Fruit fly (Drosophila melanogaster) whole organism, embryonic: Measurements from ENCODE around the gene Mtp.
A peak's percentile ranks its signal among the peaks of the same experiment; 100 is the strongest.

Experiments
- Bgb ChIP-seq: fragments of 200-800 bp; sonication (Bioruptor generic); IDR thresholded peaks from 2 replicates; pipeline ENCODE4 v1.3.6; 2022; ENCODE audit warnings: missing biosample characterization, missing genetic modification characterization; ENCODE audit not compliant: partially characterized antibody
- C15 ChIP-seq: fragments of 200-800 bp; sonication (Bioruptor generic); IDR thresholded peaks from 3 replicates; pipeline ENCODE4 v1.3.6; 2022; ENCODE audit warnings: missing biosample characterization, missing genetic modification characterization
- CG10209 ChIP-seq: fragments of 200-800 bp; sonication (Bioruptor generic); optimal IDR thresholded peaks from 3 replicates; lab custom pipeline; 2017; ENCODE audit warnings: missing biosample characterization, mild to moderate bottlenecking, missing genetic modification characterization, missing genetic modification reagents
- CG1024 ChIP-seq: fragments of 200-800 bp; sonication (Bioruptor generic); IDR thresholded peaks from 2 replicates; pipeline ENCODE4 v1.3.6; 2022; ENCODE audit warnings: missing biosample characterization, missing genetic modification characterization
- CG10267 ChIP-seq: fragments of 200-800 bp; sonication (Bioruptor generic); optimal IDR thresholded peaks from 2 replicates; lab custom pipeline; 2018; ENCODE audit warnings: missing biosample characterization, mild to moderate bottlenecking, missing genetic modification characterization, moderate library complexity
- CG10274 ChIP-seq: fragments of 200-800 bp; sonication (Bioruptor generic); optimal IDR thresholded peaks from 3 replicates; lab custom pipeline; 2017; ENCODE audit warnings: missing biosample characterization, mild to moderate bottlenecking, missing genetic modification characterization
- CG11456 ChIP-seq: fragments of 200-800 bp; sonication (Bioruptor generic); IDR thresholded peaks from 3 replicates; pipeline ENCODE4 v1.3.6; 2022; ENCODE audit warnings: missing biosample characterization, missing genetic modification characterization
- CG12071 ChIP-seq: fragments of 200-800 bp; sonication (Bioruptor generic); optimal IDR thresholded peaks from 3 replicates; lab custom pipeline; 2018; ENCODE audit warnings: missing biosample characterization, mild to moderate bottlenecking, missing genetic modification characterization
- CG17186 ChIP-seq: fragments of 200-800 bp; sonication (Bioruptor generic); optimal IDR thresholded peaks from 3 replicates; lab custom pipeline; 2017; ENCODE audit warnings: missing biosample characterization, missing genetic modification reagents, missing genetic modification characterization
- CG17385 ChIP-seq: fragments of 200-800 bp; sonication (Bioruptor generic); optimal IDR thresholded peaks from 3 replicates; lab custom pipeline; 2018; ENCODE audit warnings: missing biosample characterization, mild to moderate bottlenecking, missing genetic modification characterization
- CG2199 ChIP-seq: fragments of 200-800 bp; sonication (Bioruptor generic); IDR thresholded peaks from 3 replicates; pipeline ENCODE4 v1.3.6; 2022; ENCODE audit warnings: missing biosample characterization, missing genetic modification characterization
- CG2875 ChIP-seq: fragments of 200-800 bp; sonication (Bioruptor generic); optimal IDR thresholded peaks from 2 replicates; lab custom pipeline; 2017; ENCODE audit warnings: missing biosample characterization, mild to moderate bottlenecking, missing genetic modification characterization, missing genetic modification reagents
- CG31388 ChIP-seq: fragments of 200-800 bp; sonication (Bioruptor generic); optimal IDR thresholded peaks from 2 replicates; lab custom pipeline; 2016; ENCODE audit warnings: missing biosample characterization, missing genetic modification characterization
- CG33213 ChIP-seq: fragments of 200-800 bp; sonication (Bioruptor generic); optimal IDR thresholded peaks from 3 replicates; lab custom pipeline; 2016; ENCODE audit warnings: missing biosample characterization, missing genetic modification characterization
- CG33557 ChIP-seq: fragments of 200-800 bp; sonication (Bioruptor generic); optimal IDR thresholded peaks from 2 replicates; lab custom pipeline; 2019; ENCODE audit warnings: missing biosample characterization, mild to moderate bottlenecking, missing genetic modification characterization, moderate library complexity
- CG4282 ChIP-seq: fragments of 200-800 bp; sonication (Bioruptor generic); optimal IDR thresholded peaks from 2 replicates; lab custom pipeline; 2016; ENCODE audit warnings: missing biosample characterization, missing genetic modification characterization
- CG6175 ChIP-seq: fragments of 200-800 bp; sonication (Bioruptor generic); IDR thresholded peaks from 3 replicates; pipeline ENCODE4 v1.3.6; 2022; ENCODE audit warnings: missing biosample characterization, missing genetic modification characterization
- CG7928 ChIP-seq: fragments of 200-800 bp; sonication (Bioruptor generic); optimal IDR thresholded peaks from 2 replicates; lab custom pipeline; 2017; ENCODE audit warnings: missing biosample characterization, mild to moderate bottlenecking, missing genetic modification characterization
- CG8290 ChIP-seq, 3 experiments: fragments of 200-800 bp; sonication (Bioruptor generic); optimal IDR thresholded peaks; 2 replicates each; lab custom pipeline; 2016 to 2019; ENCODE audit warnings: missing biosample characterization in 3 of 3, missing genetic modification characterization in 3 of 3, mild to moderate bottlenecking in 2 of 3, moderate library complexity in 1 of 3
- CG9817 ChIP-seq: fragments of 200-800 bp; sonication (Bioruptor generic); optimal IDR thresholded peaks from 2 replicates; lab custom pipeline; 2018; ENCODE audit warnings: missing biosample characterization, mild to moderate bottlenecking, missing genetic modification characterization, moderate library complexity
- Chrac-16 ChIP-seq: fragments of 200-800 bp; sonication (Bioruptor generic); optimal IDR thresholded peaks from 3 replicates; lab custom pipeline; 2016; ENCODE audit warnings: missing biosample characterization, missing genetic modification characterization
- D19A ChIP-seq: fragments of 200-800 bp; optimal IDR thresholded peaks from 3 replicates; lab custom pipeline; 2019; ENCODE audit warnings: missing biosample characterization, mild to moderate bottlenecking, missing genetic modification characterization, moderate library complexity
- H15 ChIP-seq: fragments of 200-800 bp; sonication (Bioruptor generic); IDR thresholded peaks from 3 replicates; pipeline ENCODE4 v1.3.6; 2022; ENCODE audit warnings: missing biosample characterization, missing genetic modification characterization
- HLHmδ ChIP-seq: fragments of 200-800 bp; sonication (Bioruptor generic); optimal IDR thresholded peaks from 2 replicates; lab custom pipeline; 2018; ENCODE audit warnings: missing biosample characterization, mild to moderate bottlenecking, missing genetic modification characterization, moderate library complexity
- Hand ChIP-seq: fragments of 200-800 bp; sonication (Bioruptor generic); optimal IDR thresholded peaks from 2 replicates; lab custom pipeline; 2017; ENCODE audit warnings: mild to moderate bottlenecking, missing biosample characterization, missing genetic modification reagents, missing genetic modification characterization
- Hr39 ChIP-seq: fragments of >200 bp; optimal IDR thresholded peaks from 2 replicates; lab custom pipeline; 2017
- Jarid2 ChIP-seq: fragments of 200-800 bp; sonication (Bioruptor generic); optimal IDR thresholded peaks from 3 replicates; lab custom pipeline; 2017; ENCODE audit warnings: mild to moderate bottlenecking, missing biosample characterization, missing genetic modification reagents, missing genetic modification characterization
- Lim3 ChIP-seq: fragments of 200-800 bp; sonication (Bioruptor generic); IDR thresholded peaks from 2 replicates; pipeline ENCODE4 v1.3.6; 2022; ENCODE audit warnings: missing biosample characterization, missing genetic modification characterization
- NC2α ChIP-seq: fragments of 200-800 bp; sonication (Bioruptor generic); optimal IDR thresholded peaks from 2 replicates; lab custom pipeline; 2016; ENCODE audit warnings: missing biosample characterization, missing genetic modification characterization
- NfI ChIP-seq: fragments of 200-800 bp; sonication (Bioruptor generic); optimal IDR thresholded peaks from 3 replicates; lab custom pipeline; 2018; ENCODE audit warnings: missing biosample characterization, mild to moderate bottlenecking, missing genetic modification characterization, moderate library complexity
- Pdp1 ChIP-seq, 2 experiments: fragments of 200-800 bp; sonication (Bioruptor generic); optimal IDR thresholded peaks; 3 replicates each; lab custom pipeline; 2016; ENCODE audit warnings: missing biosample characterization in 2 of 2, missing genetic modification characterization in 2 of 2, mild to moderate bottlenecking in 1 of 2, moderate library complexity in 1 of 2
- Vsx1 ChIP-seq: fragments of 200-800 bp; sonication (Bioruptor generic); optimal IDR thresholded peaks from 2 replicates; lab custom pipeline; 2017; ENCODE audit warnings: missing biosample characterization, mild to moderate bottlenecking, missing genetic modification characterization, missing genetic modification reagents
- ac ChIP-seq: fragments of 200-800 bp; sonication (Bioruptor generic); optimal IDR thresholded peaks from 3 replicates; lab custom pipeline; 2017; ENCODE audit warnings: missing biosample characterization, mild to moderate bottlenecking, missing genetic modification characterization
- cg ChIP-seq: fragments of 200-800 bp; sonication (Bioruptor generic); optimal IDR thresholded peaks from 3 replicates; lab custom pipeline; 2019; ENCODE audit warnings: missing biosample characterization, mild to moderate bottlenecking, missing genetic modification characterization, moderate library complexity
- chm ChIP-seq: fragments of 200-800 bp; sonication (Bioruptor generic); IDR thresholded peaks from 2 replicates; pipeline ENCODE4 v1.3.6; 2022; ENCODE audit warnings: missing biosample characterization, missing genetic modification characterization
- ci ChIP-seq: fragments of 200-800 bp; sonication (Bioruptor generic); IDR thresholded peaks from 3 replicates; pipeline ENCODE4 v1.3.6; 2022; ENCODE audit warnings: missing biosample characterization, missing genetic modification characterization
- dysf ChIP-seq: fragments of 200-800 bp; sonication (Bioruptor generic); IDR thresholded peaks from 3 replicates; pipeline ENCODE4 v1.3.6; 2022; ENCODE audit warnings: missing biosample characterization, missing genetic modification characterization
- fru ChIP-seq: fragments of >200 bp; optimal IDR thresholded peaks from 2 replicates; lab custom pipeline; 2017
- lab ChIP-seq: fragments of 200-800 bp; sonication (Bioruptor generic); optimal IDR thresholded peaks from 3 replicates; lab custom pipeline; 2017; ENCODE audit warnings: missing biosample characterization, missing genetic modification characterization, mild to moderate bottlenecking, moderate library complexity, missing genetic modification reagents
- lilli ChIP-seq: fragments of 200-800 bp; sonication (Bioruptor generic); optimal IDR thresholded peaks from 3 replicates; lab custom pipeline; 2016; ENCODE audit warnings: missing biosample characterization, missing genetic modification characterization
- lola ChIP-seq, 3 experiments: fragments of >200 bp in 2 of 3; fragments of 200-800 bp in 1 of 3; sonication (Bioruptor generic) in 1 of 3; optimal IDR thresholded peaks; 2 replicates each; lab custom pipeline; 2017 to 2019; ENCODE audit warnings: missing biosample characterization in 3 of 3, missing genetic modification characterization in 3 of 3, mild to moderate bottlenecking in 1 of 3, moderate library complexity in 1 of 3
- nerfin-1 ChIP-seq: fragments of 200-800 bp; sonication (Bioruptor generic); optimal IDR thresholded peaks from 3 replicates; lab custom pipeline; 2019; ENCODE audit warnings: missing biosample characterization, mild to moderate bottlenecking, missing genetic modification characterization, moderate library complexity
- nom ChIP-seq: fragments of 200-800 bp; sonication (Bioruptor generic); optimal IDR thresholded peaks from 2 replicates; lab custom pipeline; 2017; ENCODE audit warnings: missing biosample characterization, missing genetic modification characterization, mild to moderate bottlenecking, moderate library complexity, missing genetic modification reagents
- odd ChIP-seq: fragments of 200-800 bp; sonication (Bioruptor generic); optimal IDR thresholded peaks from 2 replicates; lab custom pipeline; 2017; ENCODE audit warnings: missing biosample characterization, mild to moderate bottlenecking, missing genetic modification characterization
- otp ChIP-seq: fragments of 200-800 bp; sonication (Bioruptor generic); IDR thresholded peaks from 3 replicates; pipeline ENCODE4, ENCODE4 v1.3.6; 2022; ENCODE audit warnings: missing biosample characterization, missing genetic modification characterization
- rib ChIP-seq: fragments of 200-800 bp; sonication (Bioruptor generic); IDR thresholded peaks from 2 replicates; pipeline ENCODE4 v1.3.6; 2022; ENCODE audit warnings: missing biosample characterization, missing genetic modification characterization
- salm ChIP-seq: fragments of 200-800 bp; sonication (Bioruptor generic); optimal IDR thresholded peaks from 2 replicates; lab custom pipeline; 2018; ENCODE audit warnings: missing biosample characterization, mild to moderate bottlenecking, missing genetic modification characterization
- sens ChIP-seq: fragments of 200-800 bp; sonication (Bioruptor generic); peaks from one replicate; lab custom pipeline; 2016; ENCODE audit warnings: missing biosample characterization, missing genetic modification characterization
- z ChIP-seq: fragments of 200-800 bp; sonication (Bioruptor generic); IDR thresholded peaks from 3 replicates; pipeline ENCODE4 v1.3.6; 2022; ENCODE audit warnings: missing biosample characterization, missing genetic modification characterization
- zfh1 ChIP-seq: fragments of 200-800 bp; sonication (Bioruptor generic); IDR thresholded peaks from 3 replicates; pipeline ENCODE4 v1.3.6; 2022; ENCODE audit warnings: missing biosample characterization, missing genetic modification characterization

Mtp gene

DNA sequence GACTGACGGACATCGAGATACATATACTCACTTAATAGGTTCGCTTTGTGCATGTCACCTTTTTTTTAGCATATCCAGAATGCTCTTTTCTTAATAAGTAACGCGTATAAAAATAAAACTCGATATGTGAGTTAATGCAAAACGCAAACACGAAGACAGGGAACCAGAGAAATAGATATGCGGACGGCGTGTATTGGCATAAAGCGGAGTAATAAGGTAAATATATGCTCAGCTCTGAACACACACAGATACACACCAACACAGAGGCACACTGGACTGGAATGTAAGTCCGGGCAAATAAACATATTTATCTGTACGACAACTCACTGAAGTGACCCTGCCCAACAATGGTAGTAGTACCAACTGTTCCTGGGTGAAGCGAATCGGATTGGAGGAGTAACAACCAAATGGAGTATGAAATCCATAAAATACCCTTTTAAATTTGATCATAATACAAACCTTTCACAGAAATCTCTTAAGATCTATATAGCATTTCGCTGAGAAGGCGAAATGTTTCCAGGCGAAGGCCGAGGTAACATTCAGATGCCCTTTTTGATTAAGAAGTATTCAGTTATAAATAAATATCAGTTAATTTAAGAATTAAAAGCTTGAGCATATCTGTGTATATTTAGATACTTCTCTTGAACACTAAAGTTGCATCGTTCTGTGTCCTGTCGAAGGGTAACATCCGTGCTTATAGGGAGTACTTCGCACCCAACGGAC is 12.8 kb upstream of the Mtp start:
- TF ChIP-seq lilli (GFP tag; lab: Kevin White, UChicago) (no peak), nom (GFP tag; lab: Kevin White, UChicago) (peak; percentile 28), CG11456 (GFP tag; lab: Robert Waterston, UW) (no peak), otp (GFP tag; lab: Robert Waterston, UW) (no peak), CG6175 (GFP tag; lab: Robert Waterston, UW) (no peak), Jarid2 (GFP tag; lab: Kevin White, UChicago) (no peak), CG1024 (no peak), C15 (GFP tag; lab: Robert Waterston, UW) (no peak), CG17385 (GFP tag; lab: Kevin White, UChicago) (no peak), odd (no peak), lab (peak; percentile 24), CG10209 (GFP tag; lab: Kevin White, UChicago) (peak; percentile 30), CG2875 (GFP tag; lab: Kevin White, UChicago) (no peak), salm (peak; percentile 12), CG2199 (GFP tag; lab: Robert Waterston, UW) (no peak), sens (GFP tag; lab: Kevin White, UChicago) (peak; percentile 8), Pdp1 (GFP tag; optimal IDR thresholded peaks at IDR 0.05; lab: Kevin White, UChicago) (no peak), CG4282 (GFP tag; lab: Kevin White, UChicago) (no peak), lola (GFP tag; optimal IDR thresholded peaks at IDR 0.05; lab: Kevin White, UChicago) (no peak), CG31388 (GFP tag; lab: Kevin White, UChicago) (no peak), Hr39 (lab: Kevin White, UChicago) (no peak), Hand (no peak), z (0 out of 3 replicates have a peak, but pooled peaks have one; percentile 33), zfh1 (peak; percentile 53; the same call in 1 of the 3 replicates), CG33557 (peak; percentile 50), Bgb (no peak), CG10274 (no peak), ac (GFP tag; lab: Kevin White, UChicago) (peak; percentile 65), H15 (GFP tag; lab: Robert Waterston, UW) (no peak), rib (no peak), NfI (GFP tag; lab: Kevin White, UChicago) (no peak), fru (lab: Kevin White, UChicago) (no peak), nerfin-1 (tag; lab: Kevin White, UChicago) (no peak), Chrac-16 (no peak), dysf (GFP tag; lab: Robert Waterston, UW) (no peak), D19A (tag; lab: Kevin White, UChicago) (no peak), HLHmδ (peak; percentile 53), CG10267 (tag; lab: Kevin White, UChicago) (no peak), CG7928 (GFP tag; lab: Kevin White, UChicago) (no peak), Vsx1 (GFP tag; lab: Kevin White, UChicago) (no peak), chm (GFP tag; lab: Robert Waterston, UW) (peak; percentile 68; the same call in 1 of the 2 replicates), cg (peak; percentile 10), CG9817 (tag; lab: Kevin White, UChicago) (no peak), ci (GFP tag; lab: Robert Waterston, UW) (peak; percentile 25; the same call in 1 of the 3 replicates), CG8290 (GFP tag; optimal IDR thresholded peaks at IDR 0.05; lab: Kevin White, UChicago) (no peak), CG8290 (tag; optimal IDR thresholded peaks at IDR 0.05; lab: Kevin White, UChicago) (peak in 1 of 2 experiments; percentile 0), CG12071 (no peak), Lim3 (GFP tag; lab: Robert Waterston, UW) (no peak), CG33213 (GFP tag; lab: Kevin White, UChicago) (peak; percentile 20), CG17186 (GFP tag; lab: Kevin White, UChicago) (no peak), NC2α (GFP tag; lab: Kevin White, UChicago) (no peak)
